Worm (Caenorhabditis elegans) whole organism, young adult: Measurements from ENCODE around the gene T04F3.5.
A peak's percentile ranks its signal among the peaks of the same experiment; 100 is the strongest.

Experiments used
- B0019.2 ChIP-seq: fragments of 200-800 bp; sonication (Bioruptor generic); conservative IDR thresholded peaks from 2 replicates; pipeline ENCODE4 v1.3.6; 2022; ENCODE audit warnings: missing genetic modification reagents, missing genetic modification characterization, missing compliant biosample characterization
- B0261.1 ChIP-seq: sonication (generic microtip); optimal IDR thresholded peaks from 2 replicates; lab custom pipeline; 2016; ENCODE audit warnings: mild to moderate bottlenecking, missing genetic modification characterization, moderate library complexity, missing compliant biosample characterization
- D2030.7 ChIP-seq: fragments of 200-800 bp; sonication (Bioruptor generic); IDR thresholded peaks from 2 replicates; pipeline ENCODE4 v1.3.6; 2022; ENCODE audit warnings: missing genetic modification reagents, missing genetic modification characterization, missing compliant biosample characterization
- F22D6.2 ChIP-seq: sonication (generic microtip); optimal IDR thresholded peaks from 2 replicates; lab custom pipeline; 2016; ENCODE audit warnings: mild to moderate bottlenecking, missing genetic modification characterization, missing compliant biosample characterization
- F23B12.7 ChIP-seq: sonication (generic microtip); optimal IDR thresholded peaks from 2 replicates; lab custom pipeline; 2017; ENCODE audit warnings: missing genetic modification characterization, mild to moderate bottlenecking, missing compliant biosample characterization, antibody characterized with exemption, moderate library complexity; ENCODE audit not compliant: insufficient read depth
- F52B5.7 ChIP-seq: sonication (generic microtip); optimal IDR thresholded peaks from 2 replicates; lab custom pipeline; 2016; ENCODE audit warnings: mild to moderate bottlenecking, missing genetic modification characterization, missing compliant biosample characterization
- K11D2.4 ChIP-seq: fragments of 200-800 bp; sonication (Bioruptor generic); IDR thresholded peaks from 2 replicates; pipeline ENCODE4 v1.3.6; 2022; ENCODE audit warnings: missing genetic modification reagents, missing genetic modification characterization, missing compliant biosample characterization
- K12H6.12 ChIP-seq: fragments of 200-800 bp; sonication (Bioruptor generic); optimal IDR thresholded peaks from 2 replicates; lab custom pipeline; 2018; ENCODE audit warnings: mild to moderate bottlenecking, missing genetic modification characterization, missing compliant biosample characterization
- Y53G8AR.9 ChIP-seq: fragments of 200-800 bp; sonication (Bioruptor generic); conservative IDR thresholded peaks from 2 replicates; pipeline ENCODE4 v1.3.6; 2022; ENCODE audit warnings: missing genetic modification reagents, missing genetic modification characterization, missing compliant biosample characterization
- Y67H2A.10 ChIP-seq: fragments of 200-800 bp; sonication (Bioruptor generic); conservative IDR thresholded peaks from 2 replicates; pipeline ENCODE4 v1.3.6; 2022; ENCODE audit warnings: missing genetic modification reagents, missing genetic modification characterization, missing compliant biosample characterization
- Y95B8A.8 ChIP-seq: fragments of 200-800 bp; sonication (Bioruptor generic); IDR thresholded peaks from 2 replicates; pipeline ENCODE4 v1.3.6; 2022; ENCODE audit warnings: missing genetic modification reagents, missing genetic modification characterization, missing compliant biosample characterization
- akir-1 ChIP-seq: fragments of 200-800 bp; sonication (Bioruptor generic); optimal IDR thresholded peaks from 2 replicates; lab custom pipeline; 2018; ENCODE audit warnings: mild to moderate bottlenecking, missing genetic modification characterization, moderate library complexity, missing compliant biosample characterization
- ama-1 ChIP-seq, 3 experiments: fragments of 150-350 bp in 1 of 3; sonication (generic microtip) in 2 of 3; optimal IDR thresholded peaks; 2 replicates each; lab custom pipeline; 2014 to 2018; ENCODE audit warnings: missing biosample characterization in 2 of 3, missing genetic modification characterization in 2 of 3, missing genetic modification reagents in 2 of 3
- aptf-2 ChIP-seq: fragments of 200-800 bp; sonication (Bioruptor generic); conservative IDR thresholded peaks from 2 replicates; pipeline ENCODE4 v1.3.6; 2022; ENCODE audit warnings: missing genetic modification reagents, missing genetic modification characterization, missing compliant biosample characterization
- aptf-3 ChIP-seq: fragments of 200-800 bp; sonication (Bioruptor generic); IDR thresholded peaks from 2 replicates; pipeline ENCODE4 v1.3.6; 2022; ENCODE audit warnings: missing genetic modification characterization, missing compliant biosample characterization
- atf-7 ChIP-seq: sonication (generic microtip); optimal IDR thresholded peaks from 2 replicates; lab custom pipeline; 2017; ENCODE audit warnings: mild to moderate bottlenecking, missing genetic modification characterization, missing compliant biosample characterization
- athp-1 ChIP-seq: sonication (generic microtip); optimal IDR thresholded peaks from 2 replicates; lab custom pipeline; 2017; ENCODE audit warnings: mild to moderate bottlenecking, missing genetic modification characterization, missing compliant biosample characterization
- cebp-1 ChIP-seq, 2 experiments: fragments of 200-800 bp in 1 of 2; sonication (Bioruptor generic) in 1 of 2; sonication (generic microtip) in 1 of 2; IDR thresholded peaks in 1 of 2; optimal IDR thresholded peaks in 1 of 2; 2 replicates each; pipeline versions ENCODE4 v1.3.6 to Lab custom; 2017 to 2022; ENCODE audit warnings: missing compliant biosample characterization in 2 of 2, missing genetic modification characterization in 2 of 2, mild to moderate bottlenecking in 1 of 2, missing genetic modification reagents in 1 of 2, moderate library complexity in 1 of 2
- ceh-100 ChIP-seq: fragments of 200-800 bp; sonication (Bioruptor generic); IDR thresholded peaks from 2 replicates; pipeline ENCODE4 v1.3.6; 2022; ENCODE audit warnings: missing genetic modification reagents, missing genetic modification characterization, missing compliant biosample characterization
- ceh-91 ChIP-seq: fragments of 200-800 bp; sonication (Bioruptor generic); IDR thresholded peaks from 2 replicates; pipeline ENCODE4 v1.3.6; 2022; ENCODE audit warnings: missing genetic modification reagents, missing genetic modification characterization, missing compliant biosample characterization
- die-1 ChIP-seq: sonication (generic microtip); optimal IDR thresholded peaks from 2 replicates; lab custom pipeline; 2016; ENCODE audit warnings: missing genotype, mild to moderate bottlenecking, missing genetic modification characterization, missing compliant biosample characterization
- efl-1 ChIP-seq: fragments of 150-350 bp; optimal IDR thresholded peaks from 2 replicates; lab custom pipeline; 2014; ENCODE audit warnings: missing biosample characterization, missing genetic modification reagents, missing genetic modification characterization
- egl-44 ChIP-seq: fragments of 200-800 bp; sonication (Bioruptor generic); IDR thresholded peaks from 2 replicates; pipeline ENCODE4 v1.3.6; 2022; ENCODE audit warnings: missing genetic modification reagents, missing genetic modification characterization, missing compliant biosample characterization
- egrh-3 ChIP-seq: fragments of 200-800 bp; sonication (Bioruptor generic); IDR thresholded peaks from 2 replicates; pipeline ENCODE4 v1.3.6; 2022; ENCODE audit warnings: missing genetic modification reagents, missing genetic modification characterization, missing compliant biosample characterization
- gei-17 ChIP-seq: fragments of 200-800 bp; sonication (Bioruptor generic); optimal IDR thresholded peaks from 2 replicates; lab custom pipeline; 2018; ENCODE audit warnings: mild to moderate bottlenecking, missing genetic modification characterization, missing compliant biosample characterization
- him-1 ChIP-seq: sonication (generic microtip); optimal IDR thresholded peaks from 2 replicates; lab custom pipeline; 2016; ENCODE audit warnings: missing genotype, missing genetic modification reagents, missing genetic modification characterization, missing compliant biosample characterization
- hlh-12 ChIP-seq: sonication (generic microtip); optimal IDR thresholded peaks from 2 replicates; lab custom pipeline; 2016; ENCODE audit warnings: missing genetic modification characterization, missing compliant biosample characterization
- hrde-1 ChIP-seq: sonication (generic microtip); optimal IDR thresholded peaks from 2 replicates; lab custom pipeline; 2016; ENCODE audit warnings: missing genetic modification characterization, mild to moderate bottlenecking, missing compliant biosample characterization, moderate library complexity, missing genotype, missing genetic modification reagents, borderline replicate concordance
- let-607 ChIP-seq, 2 experiments: fragments of 200-800 bp in 1 of 2; sonication (Bioruptor generic) in 1 of 2; sonication (generic microtip) in 1 of 2; optimal IDR thresholded peaks; 2 replicates each; lab custom pipeline; 2016 to 2018; ENCODE audit warnings: mild to moderate bottlenecking in 2 of 2, missing compliant biosample characterization in 2 of 2, missing genetic modification characterization in 2 of 2, moderate library complexity in 2 of 2, missing genotype in 1 of 2
- lin-26 ChIP-seq: fragments of 200-800 bp; sonication (Bioruptor generic); IDR thresholded peaks from 2 replicates; pipeline ENCODE4 v1.3.6; 2022; ENCODE audit warnings: missing genetic modification reagents, missing genetic modification characterization, missing compliant biosample characterization
- madf-8 ChIP-seq: fragments of 200-800 bp; sonication (Bioruptor generic); conservative IDR thresholded peaks from 2 replicates; pipeline ENCODE4 v1.3.6; 2022; ENCODE audit warnings: missing genetic modification reagents, missing genetic modification characterization, missing compliant biosample characterization
- mcd-1 ChIP-seq: fragments of 200-800 bp; sonication (Bioruptor generic); IDR thresholded peaks from 2 replicates; pipeline ENCODE4 v1.3.6; 2022; ENCODE audit warnings: missing genetic modification reagents, missing genetic modification characterization, missing compliant biosample characterization
- nfya-2 ChIP-seq: fragments of 200-800 bp; sonication (Bioruptor generic); IDR thresholded peaks from 2 replicates; pipeline ENCODE4 v1.3.6; 2022; ENCODE audit warnings: missing genetic modification reagents, missing genetic modification characterization, missing compliant biosample characterization
- nhr-179 ChIP-seq: sonication (generic microtip); optimal IDR thresholded peaks from 2 replicates; lab custom pipeline; 2016; ENCODE audit warnings: mild to moderate bottlenecking, missing genetic modification characterization, missing compliant biosample characterization
- nhr-90 ChIP-seq: sonication (generic microtip); optimal IDR thresholded peaks from 2 replicates; lab custom pipeline; 2016; ENCODE audit warnings: missing genotype, mild to moderate bottlenecking, missing genetic modification characterization, missing compliant biosample characterization
- rec-8 ChIP-seq, 2 experiments: sonication (generic microtip); optimal IDR thresholded peaks; 2 replicates each; lab custom pipeline; 2016; ENCODE audit warnings: mild to moderate bottlenecking in 2 of 2, missing genetic modification characterization in 2 of 2, missing genetic modification reagents in 2 of 2, missing genotype in 2 of 2, missing biosample characterization in 1 of 2, missing compliant biosample characterization in 1 of 2, moderate library complexity in 1 of 2
- sdz-38 ChIP-seq: sonication (generic microtip); optimal IDR thresholded peaks from 2 replicates; lab custom pipeline; 2016; ENCODE audit warnings: missing genotype, missing genetic modification characterization, missing compliant biosample characterization
- somi-1 ChIP-seq: fragments of 200-800 bp; sonication (Bioruptor generic); optimal IDR thresholded peaks from 2 replicates; lab custom pipeline; 2018; ENCODE audit warnings: mild to moderate bottlenecking, missing genetic modification characterization, missing compliant biosample characterization
- tbp1 ChIP-seq: fragments of 200-800 bp; sonication (Bioruptor generic); optimal IDR thresholded peaks from 2 replicates; lab custom pipeline; 2018; ENCODE audit warnings: mild to moderate bottlenecking, missing genetic modification characterization, missing compliant biosample characterization
- tbx-9 ChIP-seq: sonication (generic microtip); optimal IDR thresholded peaks from 2 replicates; lab custom pipeline; 2016; ENCODE audit warnings: borderline replicate concordance, missing genetic modification characterization, inconsistent platforms, missing compliant biosample characterization
- zim-3 ChIP-seq: sonication (generic microtip); optimal IDR thresholded peaks from 2 replicates; lab custom pipeline; 2017; ENCODE audit warnings: mild to moderate bottlenecking, missing genetic modification characterization, moderate library complexity, missing compliant biosample characterization
- ztf-22 ChIP-seq: fragments of 200-800 bp; sonication (Bioruptor generic); optimal IDR thresholded peaks from 2 replicates; lab custom pipeline; 2018; ENCODE audit warnings: mild to moderate bottlenecking, missing genetic modification characterization, moderate library complexity, missing compliant biosample characterization
- ztf-25 ChIP-seq: fragments of 200-800 bp; sonication (Bioruptor generic); IDR thresholded peaks from 2 replicates; pipeline ENCODE4 v1.3.6; 2022; ENCODE audit warnings: missing genetic modification reagents, missing genetic modification characterization, missing compliant biosample characterization
- ztf-28 ChIP-seq: fragments of 200-800 bp; sonication (Bioruptor generic); IDR thresholded peaks from 2 replicates; pipeline ENCODE4 v1.3.6; 2022; ENCODE audit warnings: missing genetic modification reagents, missing genetic modification characterization, missing compliant biosample characterization
- ztf-3 ChIP-seq: fragments of 200-800 bp; sonication (Bioruptor generic); optimal IDR thresholded peaks from 2 replicates; lab custom pipeline; 2018; ENCODE audit warnings: mild to moderate bottlenecking, missing genetic modification characterization, missing compliant biosample characterization

T04F3.5 gene

DNA sequence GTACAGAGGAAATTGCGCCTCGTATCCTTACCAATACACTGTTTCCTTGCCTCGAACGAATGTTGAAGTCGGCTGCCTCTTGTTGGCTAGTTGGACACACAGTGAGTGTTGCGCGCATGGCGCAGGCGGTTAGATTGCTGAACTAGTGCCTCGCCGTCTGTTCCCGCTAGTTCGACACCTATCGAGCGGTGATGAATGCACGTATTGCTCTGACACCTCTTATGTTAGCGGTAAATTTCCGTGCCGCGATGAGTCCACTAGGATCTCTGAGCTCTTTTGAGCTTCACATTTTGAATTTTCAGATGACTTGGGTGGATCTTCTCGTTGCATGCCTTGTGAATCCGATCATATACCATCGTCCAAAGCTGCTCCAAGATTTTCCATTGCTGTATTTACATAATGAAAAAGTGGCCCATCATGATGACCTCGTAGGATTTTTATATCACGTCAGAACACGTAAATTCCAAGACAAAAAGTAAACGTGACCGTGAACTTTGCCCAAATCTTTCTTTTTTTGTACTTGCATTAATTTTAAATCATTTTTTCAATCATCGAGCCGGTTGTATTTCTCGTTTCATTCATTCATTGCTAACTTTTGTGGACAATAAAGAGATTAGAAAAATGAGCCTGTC, 22.5 kb downstream of the T04F3.5 start, which contains the start of gene F55A11.11 (continued):
- TF ChIP-seq mcd-1 (GFP tag; lab: Robert Waterston, UW) (no peak; the same call in 1 of the 2 replicates), sdz-38 (no peak), egrh-3 (peak; percentile 52), him-1 (peak; percentile 97), aptf-2 (GFP tag; lab: Robert Waterston, UW) (0 out of 2 replicates have a peak, but pooled peaks have one; percentile 7), B0019.2 (peak; percentile 76), nfya-2 (GFP tag; lab: Robert Waterston, UW) (0 out of 2 replicates have a peak, but pooled peaks have one; percentile 34), F52B5.7 (tag; lab: Kevin White, UChicago) (peak; percentile 98), athp-1 (tag; lab: Kevin White, UChicago) (peak; percentile 94), Y53G8AR.9 (GFP tag; lab: Robert Waterston, UW) (peak; percentile 76), hrde-1 (tag; lab: Kevin White, UChicago) (peak; percentile 92), ceh-91 (GFP tag; lab: Robert Waterston, UW) (no peak), somi-1 (peak; percentile 88), Y95B8A.8 (GFP tag; lab: Robert Waterston, UW) (peak; percentile 85; the same call in 1 of the 2 replicates), egl-44 (GFP tag; lab: Robert Waterston, UW) (peak; percentile 96), tbp1 (peak; percentile 100), madf-8 (GFP tag; lab: Robert Waterston, UW) (peak; percentile 37; the same call in 1 of the 2 replicates), Y67H2A.10 (GFP tag; lab: Robert Waterston, UW) (0 out of 2 replicates have a peak, but pooled peaks have one; percentile 56), K12H6.12 (tag; lab: Kevin White, UChicago) (peak; percentile 79), die-1 (tag; lab: Kevin White, UChicago) (peak; percentile 96), ztf-25 (peak; percentile 87), B0261.1 (tag; lab: Kevin White, UChicago) (peak; percentile 99), nhr-179 (peak; percentile 48), D2030.7 (GFP tag; lab: Robert Waterston, UW) (peak; percentile 83), ztf-3 (GFP tag; lab: Kevin White, UChicago) (no peak), nhr-90 (tag; lab: Kevin White, UChicago) (peak; percentile 96), ama-1 (optimal IDR thresholded peaks at IDR 0.05; lab: Kevin White, UChicago) (no peak), ama-1 (GFP tag; optimal IDR thresholded peaks at IDR 0.05; lab: Kevin White, UChicago) (peak; percentile 55 to 91), atf-7 (tag; lab: Kevin White, UChicago) (peak; percentile 77), rec-8 (tag; optimal IDR thresholded peaks at IDR 0.05; lab: Kevin White, UChicago) (peak; percentile 91 to 96), gei-17 (GFP tag; lab: Kevin White, UChicago) (peak; percentile 46), lin-26 (GFP tag; lab: Robert Waterston, UW) (peak; percentile 97), cebp-1 (GFP tag; IDR thresholded peaks at IDR 0.05; lab: Robert Waterston, UW) (peak; percentile 72), cebp-1 (tag; optimal IDR thresholded peaks at IDR 0.05; lab: Kevin White, UChicago) (peak; percentile 85), aptf-3 (GFP tag; lab: Robert Waterston, UW) (peak; percentile 94), zim-3 (tag; lab: Kevin White, UChicago) (peak; percentile 97), F22D6.2 (tag; lab: Kevin White, UChicago) (peak; percentile 63), hlh-12 (tag; lab: Kevin White, UChicago) (peak; percentile 81), let-607 (tag; optimal IDR thresholded peaks at IDR 0.05; lab: Kevin White, UChicago) (peak; percentile 54 to 76), F23B12.7 (tag; lab: Kevin White, UChicago) (peak; percentile 73), tbx-9 (tag; lab: Kevin White, UChicago) (peak; percentile 52), ztf-28 (GFP tag; lab: Robert Waterston, UW) (peak; percentile 88), ceh-100 (GFP tag; lab: Robert Waterston, UW) (peak; percentile 76), akir-1 (GFP tag; lab: Kevin White, UChicago) (peak; percentile 86), ztf-22 (GFP tag; lab: Kevin White, UChicago) (peak; percentile 76), K11D2.4 (peak; percentile 76), efl-1 (GFP tag; lab: Kevin White, UChicago) (peak; percentile 6)
